Worm (Caenorhabditis elegans): ENCODE data around the gene sri-28.

DNA sequence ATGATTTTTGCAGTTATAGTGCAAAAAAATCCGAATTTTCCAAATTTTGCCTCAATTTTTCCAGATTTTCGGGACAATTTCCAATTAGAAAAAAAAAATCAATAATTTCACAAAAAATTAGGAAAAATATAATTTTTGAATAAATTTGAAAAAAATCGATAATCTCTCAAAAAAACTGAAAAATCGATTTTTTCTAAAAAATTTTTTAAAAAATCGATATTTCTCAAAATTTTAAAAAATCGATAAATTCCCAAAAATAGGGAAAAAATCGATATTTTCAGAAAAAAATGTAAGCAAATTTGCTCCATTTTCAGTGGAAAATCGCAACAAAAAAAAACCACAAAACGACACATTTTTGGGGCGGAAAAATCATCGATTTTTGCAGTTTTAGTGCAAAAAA is 19.4 kb downstream of the sri-28 start:
- TF ChIP-seq ama-1 (optimal IDR thresholded peaks at IDR 0.05), result no peak
- no peak for TF ChIP-seq hnd-1 (tag; optimal IDR thresholded peaks at IDR 0.05)
- TF ChIP-seq B0310.2 (tag; optimal IDR thresholded peaks at IDR 0.05), result no peak
- no peak for TF ChIP-seq tra-4 (tag; optimal IDR thresholded peaks at IDR 0.05)
- TF ChIP-seq tbx-11 (GFP tag; IDR thresholded peaks at IDR 0.05), result no peak
- TF ChIP-seq F13C5.2 (tag; optimal IDR thresholded peaks at IDR 0.05), result no peak
